Worm (Caenorhabditis elegans) whole organism, young adult: ENCODE data around the gene acs-4.

Experiments
- B0019.2 ChIP-seq: fragments of 200-800 bp; sonication (Bioruptor generic); conservative IDR thresholded peaks from 2 replicates; pipeline ENCODE4 v1.3.6; 2022; ENCODE audit warnings: missing genetic modification reagents, missing genetic modification characterization, missing compliant biosample characterization
- F37B4.10 ChIP-seq: fragments of 200-800 bp; sonication (Bioruptor generic); IDR thresholded peaks from 2 replicates; pipeline ENCODE4 v1.3.6; 2022; ENCODE audit warnings: missing genetic modification characterization, missing compliant biosample characterization
- F39B2.1 ChIP-seq: fragments of 200-800 bp; sonication (Bioruptor generic); IDR thresholded peaks from 2 replicates; pipeline ENCODE4 v1.3.6; 2022; ENCODE audit warnings: missing genetic modification reagents, missing genetic modification characterization, missing compliant biosample characterization
- F52B5.7 ChIP-seq: sonication (generic microtip); optimal IDR thresholded peaks from 2 replicates; lab custom pipeline; 2016; ENCODE audit warnings: mild to moderate bottlenecking, missing genetic modification characterization, missing compliant biosample characterization
- T26A5.8 ChIP-seq: sonication (generic microtip); optimal IDR thresholded peaks from 2 replicates; lab custom pipeline; 2016; ENCODE audit warnings: missing genetic modification characterization, missing compliant biosample characterization
- Y53F4B.3 ChIP-seq: fragments of 200-800 bp; sonication (Bioruptor generic); IDR thresholded peaks from 2 replicates; pipeline ENCODE4 v1.3.6; 2022; ENCODE audit warnings: missing genetic modification reagents, missing genetic modification characterization, missing compliant biosample characterization
- Y67H2A.10 ChIP-seq: fragments of 200-800 bp; sonication (Bioruptor generic); conservative IDR thresholded peaks from 2 replicates; pipeline ENCODE4 v1.3.6; 2022; ENCODE audit warnings: missing genetic modification reagents, missing genetic modification characterization, missing compliant biosample characterization
- Y95B8A.8 ChIP-seq: fragments of 200-800 bp; sonication (Bioruptor generic); IDR thresholded peaks from 2 replicates; pipeline ENCODE4 v1.3.6; 2022; ENCODE audit warnings: missing genetic modification reagents, missing genetic modification characterization, missing compliant biosample characterization
- bed-2 ChIP-seq: fragments of 200-800 bp; sonication (Bioruptor generic); IDR thresholded peaks from 2 replicates; pipeline ENCODE4 v1.3.6; 2022; ENCODE audit warnings: missing genetic modification reagents, missing genetic modification characterization, missing compliant biosample characterization
- chd-7 ChIP-seq: sonication (generic microtip); optimal IDR thresholded peaks from 2 replicates; lab custom pipeline; 2016; ENCODE audit warnings: mild to moderate bottlenecking, missing genetic modification characterization, moderate library complexity, missing compliant biosample characterization
- ekl-4 ChIP-seq: fragments of 200-800 bp; sonication (Bioruptor generic); IDR thresholded peaks from 2 replicates; pipeline ENCODE4 v1.3.6; 2022; ENCODE audit warnings: missing genetic modification reagents, missing genetic modification characterization, missing compliant biosample characterization
- hrde-1 ChIP-seq: sonication (generic microtip); optimal IDR thresholded peaks from 2 replicates; lab custom pipeline; 2016; ENCODE audit warnings: missing genetic modification characterization, mild to moderate bottlenecking, missing compliant biosample characterization, moderate library complexity, missing genotype, missing genetic modification reagents, borderline replicate concordance
- hsf-1 ChIP-seq: fragments of 200-800 bp; sonication (Bioruptor generic); IDR thresholded peaks from 2 replicates; pipeline ENCODE4 v1.3.6; 2022; ENCODE audit warnings: missing genetic modification reagents, missing genetic modification characterization, missing compliant biosample characterization
- lag-1 ChIP-seq: fragments of 200-800 bp; sonication (Bioruptor generic); IDR thresholded peaks from 2 replicates; pipeline ENCODE4 v1.3.6; 2022; ENCODE audit warnings: missing genetic modification reagents, missing genetic modification characterization, missing compliant biosample characterization
- lir-1 ChIP-seq: fragments of 200-800 bp; sonication (Bioruptor generic); conservative IDR thresholded peaks from 2 replicates; pipeline ENCODE4 v1.3.6; 2022; ENCODE audit warnings: missing genetic modification reagents, missing genetic modification characterization, missing compliant biosample characterization
- lsl-1 ChIP-seq: fragments of 200-800 bp; sonication (Bioruptor generic); optimal IDR thresholded peaks from 2 replicates; lab custom pipeline; 2018; ENCODE audit warnings: mild to moderate bottlenecking, missing genetic modification characterization, moderate library complexity, missing compliant biosample characterization
- madf-10 ChIP-seq: sonication (generic microtip); optimal IDR thresholded peaks from 2 replicates; lab custom pipeline; 2016; ENCODE audit warnings: mild to moderate bottlenecking, missing genetic modification characterization, missing compliant biosample characterization
- madf-3 ChIP-seq: fragments of 200-800 bp; sonication (Bioruptor generic); IDR thresholded peaks from 2 replicates; pipeline ENCODE4 v1.3.6; 2022; ENCODE audit warnings: missing genetic modification reagents, missing genetic modification characterization, missing compliant biosample characterization
- madf-8 ChIP-seq: fragments of 200-800 bp; sonication (Bioruptor generic); conservative IDR thresholded peaks from 2 replicates; pipeline ENCODE4 v1.3.6; 2022; ENCODE audit warnings: missing genetic modification reagents, missing genetic modification characterization, missing compliant biosample characterization
- mcd-1 ChIP-seq: fragments of 200-800 bp; sonication (Bioruptor generic); IDR thresholded peaks from 2 replicates; pipeline ENCODE4 v1.3.6; 2022; ENCODE audit warnings: missing genetic modification reagents, missing genetic modification characterization, missing compliant biosample characterization
- mel-28 ChIP-seq: sonication (generic microtip); optimal IDR thresholded peaks from 2 replicates; lab custom pipeline; 2016; ENCODE audit warnings: borderline replicate concordance, mild to moderate bottlenecking, missing genetic modification characterization, missing compliant biosample characterization
- nfya-1 ChIP-seq: sonication (generic microtip); optimal IDR thresholded peaks from 2 replicates; lab custom pipeline; 2017; ENCODE audit warnings: antibody characterized with exemption, missing compliant biosample characterization, missing genetic modification characterization, borderline replicate concordance; ENCODE audit not compliant: insufficient read depth
- nhr-80 ChIP-seq: sonication (generic microtip); optimal IDR thresholded peaks from 2 replicates; lab custom pipeline; 2016; ENCODE audit warnings: missing genetic modification characterization, missing compliant biosample characterization
- nhr-90 ChIP-seq: sonication (generic microtip); optimal IDR thresholded peaks from 2 replicates; lab custom pipeline; 2016; ENCODE audit warnings: missing genotype, mild to moderate bottlenecking, missing genetic modification characterization, missing compliant biosample characterization
- pbrm-1 ChIP-seq: fragments of 200-800 bp; sonication (Bioruptor generic); IDR thresholded peaks from 2 replicates; pipeline ENCODE4 v1.3.6; 2022; ENCODE audit warnings: missing genetic modification reagents, missing genetic modification characterization, missing compliant biosample characterization
- rcor-1 ChIP-seq: fragments of 200-800 bp; sonication (Bioruptor generic); IDR thresholded peaks from 2 replicates; pipeline ENCODE4 v1.3.6; 2022; ENCODE audit warnings: missing genetic modification reagents, missing genetic modification characterization, missing compliant biosample characterization
- snpc-3.4 ChIP-seq: sonication (generic microtip); optimal IDR thresholded peaks from 2 replicates; lab custom pipeline; 2017; ENCODE audit warnings: missing genetic modification characterization, mild to moderate bottlenecking, missing compliant biosample characterization, antibody characterized with exemption, moderate library complexity, missing genotype, missing genetic modification reagents
- unc-130 ChIP-seq: sonication (generic microtip); optimal IDR thresholded peaks from 2 replicates; lab custom pipeline; 2016; ENCODE audit warnings: missing genetic modification reagents, missing genetic modification characterization, missing compliant biosample characterization
- xnd-1 ChIP-seq: sonication (generic microtip); optimal IDR thresholded peaks from 2 replicates; lab custom pipeline; 2016; ENCODE audit warnings: missing genotype, missing genetic modification reagents, missing genetic modification characterization, missing compliant biosample characterization
- zfh-2 ChIP-seq: fragments of 200-800 bp; sonication (Bioruptor generic); conservative IDR thresholded peaks from 2 replicates; pipeline ENCODE4 v1.3.6; 2022; ENCODE audit warnings: missing genetic modification reagents, missing genetic modification characterization, missing compliant biosample characterization
- zim-3 ChIP-seq: sonication (generic microtip); optimal IDR thresholded peaks from 2 replicates; lab custom pipeline; 2017; ENCODE audit warnings: mild to moderate bottlenecking, missing genetic modification characterization, moderate library complexity, missing compliant biosample characterization

The acs-4 gene

ce11 chrIII:7209721-7210120 is 42.1 kb downstream of the acs-4 start, which contains the start of gene R151.2 (continued):
- TF ChIP-seq nfya-1 (tag; lab: Kevin White, UChicago): no peak
- TF ChIP-seq F39B2.1 (GFP tag; lab: Robert Waterston, UW): no peak
- TF ChIP-seq T26A5.8 (tag; lab: Kevin White, UChicago): no peak
- TF ChIP-seq madf-10: no peak
- TF ChIP-seq zim-3: no peak

ce11 chrIII:7210486-7210885 is 42.8 kb downstream of the acs-4 start:
- no peak for TF ChIP-seq B0019.2 (GFP tag; lab: Robert Waterston, UW)
- 0 out of 2 replicates have a peak, but pooled peaks have one; percentile 6 for TF ChIP-seq mcd-1 (GFP tag; lab: Robert Waterston, UW)
- TF ChIP-seq chd-7 (tag; lab: Kevin White, UChicago): no peak
- no peak for TF ChIP-seq ekl-4 (GFP tag; lab: Robert Waterston, UW)
- peak; percentile 42; the same call in 1 of the 2 replicates for TF ChIP-seq madf-3 (GFP tag; lab: Robert Waterston, UW)
- no peak for TF ChIP-seq Y95B8A.8 (GFP tag; lab: Robert Waterston, UW)
- no peak for TF ChIP-seq nhr-80

DNA sequence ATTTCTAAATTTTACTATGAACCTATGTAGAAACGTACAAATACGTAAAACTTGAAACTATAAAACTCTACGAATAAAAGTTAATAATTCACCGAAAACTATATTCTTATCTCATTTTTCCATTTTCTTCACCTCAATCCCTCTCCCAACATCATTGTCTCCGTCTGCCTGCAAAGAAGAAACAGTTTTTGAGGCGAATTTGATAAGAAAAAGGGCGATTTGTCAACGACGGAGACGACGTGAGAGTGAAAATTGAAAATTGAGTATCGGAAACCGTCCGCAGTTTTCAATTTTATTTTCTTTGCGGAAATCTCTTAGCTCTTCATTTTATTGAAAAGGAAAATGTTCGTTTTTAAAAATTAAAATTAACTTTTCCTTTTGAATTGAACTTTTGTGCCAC is 44.4 kb downstream of the acs-4 start:
- TF ChIP-seq nhr-80: peak; percentile 50
- TF ChIP-seq ekl-4 (GFP tag; lab: Robert Waterston, UW): no peak

- no peak for TF ChIP-seq rcor-1 (GFP tag; lab: Robert Waterston, UW)
- TF ChIP-seq lsl-1 (GFP tag; lab: Kevin White, UChicago): no peak
- TF ChIP-seq lag-1 (GFP tag; lab: Robert Waterston, UW): no peak
- TF ChIP-seq hrde-1: no peak
- TF ChIP-seq hsf-1 (GFP tag; lab: Robert Waterston, UW): no peak
- no peak for TF ChIP-seq nhr-90
- no peak for TF ChIP-seq F52B5.7 (tag; lab: Kevin White, UChicago)
- no peak for TF ChIP-seq bed-2
- TF ChIP-seq unc-130 (GFP tag; lab: Kevin White, UChicago): no peak
- TF ChIP-seq madf-3 (GFP tag; lab: Robert Waterston, UW): no peak
- TF ChIP-seq zfh-2 (GFP tag; lab: Robert Waterston, UW): no peak
- TF ChIP-seq madf-8 (GFP tag; lab: Robert Waterston, UW): no peak
- no peak for TF ChIP-seq mel-28 (tag; lab: Kevin White, UChicago)
- no peak for TF ChIP-seq Y67H2A.10
These were observed 47.9 kb downstream of the acs-4 start for ce11 chrIII:7215532-7215931.

DNA sequence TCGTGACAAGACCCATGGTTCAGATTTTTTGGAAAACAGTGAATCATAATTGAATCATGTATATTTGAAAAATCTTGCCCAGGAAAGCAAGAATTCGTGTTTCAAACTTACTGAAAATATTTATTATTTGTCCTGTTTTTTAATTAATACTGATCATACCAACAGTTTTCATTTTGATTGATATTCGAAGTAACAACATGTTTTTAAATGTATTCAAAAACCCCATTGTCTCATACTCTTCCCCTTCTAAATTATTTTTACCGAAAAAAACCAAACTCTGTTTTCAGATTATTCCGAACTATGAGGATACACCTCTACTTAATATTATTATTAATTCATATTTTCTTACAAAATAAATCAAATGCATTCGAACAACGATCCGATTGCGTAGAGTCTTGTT is 48.6 kb downstream of the acs-4 start, which contains the start of gene R151.1:
TSS of gene R151.1 (plus strand) at position 301 of the 400 bp plus-strand sequence.
- TF ChIP-seq bed-2 (no peak), pbrm-1 (GFP tag; lab: Robert Waterston, UW) (no peak), lir-1 (GFP tag; lab: Robert Waterston, UW) (no peak), snpc-3.4 (tag; lab: Kevin White, UChicago) (no peak), nhr-90 (no peak), zim-3 (no peak), F37B4.10 (no peak), xnd-1 (tag; lab: Kevin White, UChicago) (no peak), mel-28 (tag; lab: Kevin White, UChicago) (no peak), Y53F4B.3 (GFP tag; lab: Robert Waterston, UW) (no peak)
